Worm (Caenorhabditis elegans) whole organism, mixed stage, embryonic: Measurements from ENCODE around the gene col-172.

ENCODE experiments used
- ceh-83 ChIP-seq: fragments of 200-800 bp; sonication (Bioruptor generic); optimal IDR thresholded peaks from 2 replicates; lab custom pipeline; 2018; ENCODE audit warnings: mild to moderate bottlenecking, missing genetic modification characterization, missing compliant biosample characterization
- ces-1 ChIP-seq: fragments of 150-350 bp; optimal IDR thresholded peaks from 2 replicates; lab custom pipeline; 2014; ENCODE audit warnings: missing biosample characterization, missing genetic modification reagents, missing genetic modification characterization
- elt-1 ChIP-seq: sonication (generic microtip); optimal IDR thresholded peaks from 2 replicates; lab custom pipeline; 2017; ENCODE audit warnings: missing genetic modification characterization, mild to moderate bottlenecking, missing compliant biosample characterization, antibody characterized with exemption, moderate library complexity, borderline replicate concordance; ENCODE audit not compliant: insufficient read depth
- lin-13 ChIP-seq: fragments of 150-350 bp; optimal IDR thresholded peaks from 2 replicates; lab custom pipeline; 2014; ENCODE audit warnings: missing biosample characterization, missing genetic modification characterization
- nhr-12 ChIP-seq: fragments of 150-350 bp; optimal IDR thresholded peaks from 2 replicates; lab custom pipeline; 2014; ENCODE audit warnings: missing biosample characterization, missing genetic modification characterization
- nhr-237 ChIP-seq: fragments of 150-350 bp; optimal IDR thresholded peaks from 2 replicates; lab custom pipeline; 2014; ENCODE audit warnings: missing biosample characterization, missing genetic modification characterization
- nhr-28 ChIP-seq: fragments of 150-350 bp; optimal IDR thresholded peaks from 2 replicates; lab custom pipeline; 2014; ENCODE audit warnings: missing biosample characterization, missing genetic modification characterization
- pha-4 ChIP-seq: fragments of 150-350 bp; optimal IDR thresholded peaks from 2 replicates; lab custom pipeline; 2018; ENCODE audit warnings: missing biosample characterization, missing genetic modification reagents, missing genetic modification characterization
- sem-2 ChIP-seq: fragments of 200-800 bp; sonication (Bioruptor generic); optimal IDR thresholded peaks from 2 replicates; lab custom pipeline; 2018; ENCODE audit warnings: mild to moderate bottlenecking, missing genetic modification characterization, missing compliant biosample characterization
- snpc-4 ChIP-seq: fragments of 150-350 bp; optimal IDR thresholded peaks from 2 replicates; lab custom pipeline; 2014; ENCODE audit warnings: missing biosample characterization, missing genetic modification characterization
- unc-120 ChIP-seq: sonication (generic microtip); optimal IDR thresholded peaks from 2 replicates; lab custom pipeline; 2017; ENCODE audit warnings: missing genetic modification characterization, missing compliant biosample characterization; ENCODE audit not compliant: poor library complexity, severe bottlenecking
- unc-39 ChIP-seq: fragments of 150-350 bp; optimal IDR thresholded peaks from 2 replicates; lab custom pipeline; 2014; ENCODE audit warnings: missing biosample characterization, missing genetic modification characterization
- unc-62 ChIP-seq: fragments of 150-350 bp; optimal IDR thresholded peaks from 2 replicates; lab custom pipeline; 2014; ENCODE audit warnings: missing biosample characterization, missing genetic modification reagents, missing genetic modification characterization
- ztf-11 ChIP-seq: fragments of 150-350 bp; optimal IDR thresholded peaks from 2 replicates; lab custom pipeline; 2014; ENCODE audit warnings: missing biosample characterization, missing genetic modification characterization

ce11 chrX:6687345-6687744 lies 14.7 kb downstream of the col-172 start:
- no peak for TF ChIP-seq snpc-4 (tag; lab: Kevin White, UChicago)
- no peak for TF ChIP-seq unc-39 (tag; lab: Kevin White, UChicago)
- TF ChIP-seq unc-62 (GFP tag; lab: Kevin White, UChicago): peak; percentile 6
- no peak for TF ChIP-seq nhr-28 (tag; lab: Kevin White, UChicago)
- TF ChIP-seq pha-4 (tag; lab: Kevin White, UChicago): no peak
- no peak for TF ChIP-seq unc-120 (tag; lab: Kevin White, UChicago)
- no peak for TF ChIP-seq lin-13 (tag; lab: Kevin White, UChicago)
- TF ChIP-seq ces-1 (GFP tag; lab: Kevin White, UChicago): no peak
- TF ChIP-seq ztf-11 (tag; lab: Kevin White, UChicago): no peak
- TF ChIP-seq nhr-237 (tag; lab: Kevin White, UChicago): no peak
- no peak for TF ChIP-seq sem-2
- TF ChIP-seq ceh-83: no peak
- TF ChIP-seq elt-1 (tag; lab: Kevin White, UChicago): no peak
- no peak for TF ChIP-seq nhr-12 (tag; lab: Kevin White, UChicago)
